Fruit fly (Drosophila melanogaster): ENCODE measurements around the gene CG31815.

Gene CG31815

dm6 chr2L:16587654-16588348 lies 17.8 kb upstream of the CG31815 start (continued):
- no peak for TF ChIP-seq Hr39 (GFP tag; optimal IDR thresholded peaks at IDR 0.05)
- peak; percentile 18 for TF ChIP-seq CG11762 (GFP tag; optimal IDR thresholded peaks at IDR 0.05; ENCODE audit: insufficient read depth)
- peak; percentile 34 for TF ChIP-seq achi (GFP tag; optimal IDR thresholded peaks at IDR 0.05)
- TF ChIP-seq CG3919 (GFP tag; optimal IDR thresholded peaks at IDR 0.05), result peak; percentile 41
- TF ChIP-seq CG8319 (GFP tag; optimal IDR thresholded peaks at IDR 0.05), result no peak
- peak; percentile 21 for TF ChIP-seq CG6792 (GFP tag; optimal IDR thresholded peaks at IDR 0.05)
- no peak for TF ChIP-seq CG32006 (GFP tag; optimal IDR thresholded peaks at IDR 0.05)
- peak; percentile 4 for TF ChIP-seq acj6 (GFP tag; optimal IDR thresholded peaks at IDR 0.05)
- no peak for TF ChIP-seq dac (GFP tag; optimal IDR thresholded peaks at IDR 0.05)
- peak; percentile 68 for TF ChIP-seq Sox102F (GFP tag; optimal IDR thresholded peaks at IDR 0.05)
- peak; percentile 55 for TF ChIP-seq CG34406 (GFP tag; optimal IDR thresholded peaks at IDR 0.05)
- no peak for TF ChIP-seq CG10631 (GFP tag; optimal IDR thresholded peaks at IDR 0.05)
- TF ChIP-seq cyc (GFP tag; optimal IDR thresholded peaks at IDR 0.05), result no peak
- TF ChIP-seq fd59A (GFP tag; optimal IDR thresholded peaks at IDR 0.05), result peak; percentile 6
- peak; percentile 58 for TF ChIP-seq CG6276 (GFP tag; optimal IDR thresholded peaks at IDR 0.05)
- TF ChIP-seq Ets96B (tag; optimal IDR thresholded peaks at IDR 0.05), result no peak
- TF ChIP-seq Eip93F (GFP tag; optimal IDR thresholded peaks at IDR 0.05), result peak; percentile 3
- TF ChIP-seq CG10669 (GFP tag; optimal IDR thresholded peaks at IDR 0.05), result peak; percentile 53
- peak; percentile 43 for TF ChIP-seq vri (GFP tag; optimal IDR thresholded peaks at IDR 0.05)
- peak; percentile 77 for TF ChIP-seq eg (GFP tag; IDR thresholded peaks at IDR 0.05)
- no peak for TF ChIP-seq CG6854 (GFP tag; optimal IDR thresholded peaks at IDR 0.05)
- peak; percentile 20 for TF ChIP-seq pdm3 (GFP tag; optimal IDR thresholded peaks at IDR 0.05)
- peak; percentile 69 for TF ChIP-seq CG9139 (GFP tag; optimal IDR thresholded peaks at IDR 0.05)
- TF ChIP-seq fkh (GFP tag; optimal IDR thresholded peaks at IDR 0.05), result peak; percentile 28

- TF ChIP-seq acj6 (GFP tag; optimal IDR thresholded peaks at IDR 0.05) (no peak), ss (GFP tag; optimal IDR thresholded peaks at IDR 0.05) (peak; percentile 24 to 45), net (GFP tag; optimal IDR thresholded peaks at IDR 0.05) (peak; percentile 50), CG8119 (GFP tag; IDR thresholded peaks at IDR 0.05) (peak; percentile 69), Eip78C (GFP tag) (peak; percentile 64), CG6276 (GFP tag; optimal IDR thresholded peaks at IDR 0.05) (peak; percentile 51), Hr38 (GFP tag; optimal IDR thresholded peaks at IDR 0.05) (no peak), Blimp-1 (GFP tag; optimal IDR thresholded peaks at IDR 0.05) (no peak), Gug (GFP tag; IDR thresholded peaks at IDR 0.05) (no peak; the same call in 1 of the 2 replicates), CG7368 (GFP tag; optimal IDR thresholded peaks at IDR 0.05) (no peak), Sox102F (GFP tag; optimal IDR thresholded peaks at IDR 0.05) (no peak), eg (GFP tag; IDR thresholded peaks at IDR 0.05) (peak; percentile 72; the same call in 2 of the 3 replicates), dsx (GFP tag; optimal IDR thresholded peaks at IDR 0.05; ENCODE audit: poor library complexity, severe bottlenecking) (peak; percentile 19), Sox14 (GFP tag; optimal IDR thresholded peaks at IDR 0.05) (peak; percentile 29), esn (GFP tag; optimal IDR thresholded peaks at IDR 0.05) (no peak), Hr4 (GFP tag; optimal IDR thresholded peaks at IDR 0.05) (peak; percentile 34), salr (GFP tag; optimal IDR thresholded peaks at IDR 0.05) (peak in 1 of 2 experiments; percentile 68), achi (GFP tag; optimal IDR thresholded peaks at IDR 0.05) (peak; percentile 18), fkh (GFP tag; optimal IDR thresholded peaks at IDR 0.05) (peak; percentile 69), Lpt (GFP tag; optimal IDR thresholded peaks at IDR 0.05) (peak; percentile 74), dac (GFP tag; optimal IDR thresholded peaks at IDR 0.05) (peak; percentile 47), CG16779 (tag; optimal IDR thresholded peaks at IDR 0.05) (peak; percentile 45), CG11294 (GFP tag; IDR thresholded peaks at IDR 0.05) (0 out of 2 replicates have a peak, but pooled peaks have one; percentile 18), CG15336 (GFP tag; IDR thresholded peaks at IDR 0.05) (peak; percentile 68), CG6163 (GFP tag; IDR thresholded peaks at IDR 0.05) (peak; percentile 67; the same call in 2 of the 3 replicates), Ets96B (tag; optimal IDR thresholded peaks at IDR 0.05) (peak; percentile 22)
These were observed 16.9 kb upstream of the CG31815 start for dm6 chr2L:16588691-16589102.
